Worm (Caenorhabditis elegans) whole organism, L4/young adult: ENCODE data around the gene math-48.

Experiments
- W03F9.2 ChIP-seq: fragments of 150-350 bp; optimal IDR thresholded peaks from 2 replicates; lab custom pipeline; 2014; ENCODE audit warnings: missing biosample characterization, missing genetic modification characterization
- dao-5 ChIP-seq: sonication (generic microtip); optimal IDR thresholded peaks from 2 replicates; lab custom pipeline; 2016; ENCODE audit warnings: missing genotype, missing genetic modification characterization, moderate library complexity, missing compliant biosample characterization
- him-1 ChIP-seq: sonication (generic microtip); optimal IDR thresholded peaks from 2 replicates; lab custom pipeline; 2016; ENCODE audit warnings: missing genotype, missing genetic modification reagents, missing genetic modification characterization, missing compliant biosample characterization

math-48 gene

DNA sequence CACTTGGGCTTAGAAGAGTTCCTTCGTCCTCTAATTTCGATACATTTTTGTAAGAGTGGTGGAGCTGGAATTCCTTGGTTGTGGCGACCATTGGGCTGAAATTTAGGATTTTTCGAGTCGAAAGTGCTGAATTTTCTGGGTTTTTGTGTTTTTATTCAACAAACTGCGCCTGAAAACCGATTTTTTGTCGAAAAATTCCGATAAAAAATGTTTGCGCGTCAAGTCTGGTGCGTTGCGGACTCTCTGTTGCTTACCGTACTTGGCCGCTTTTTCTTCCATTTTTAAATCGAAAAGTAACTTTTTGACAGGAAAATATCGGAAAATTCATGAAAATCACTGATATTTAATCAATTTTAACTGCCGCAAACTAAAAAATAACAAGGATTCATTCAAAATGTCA is 28.5 kb downstream of the math-48 start, which contains the start of gene bath-4:
bath-4 (minus strand) TSS at position 101 of the 400 bp plus-strand sequence.
- TF ChIP-seq him-1 (tag; lab: Kevin White, UChicago) (no peak), dao-5 (tag; lab: Kevin White, UChicago) (no peak), W03F9.2 (no peak)

DNA sequence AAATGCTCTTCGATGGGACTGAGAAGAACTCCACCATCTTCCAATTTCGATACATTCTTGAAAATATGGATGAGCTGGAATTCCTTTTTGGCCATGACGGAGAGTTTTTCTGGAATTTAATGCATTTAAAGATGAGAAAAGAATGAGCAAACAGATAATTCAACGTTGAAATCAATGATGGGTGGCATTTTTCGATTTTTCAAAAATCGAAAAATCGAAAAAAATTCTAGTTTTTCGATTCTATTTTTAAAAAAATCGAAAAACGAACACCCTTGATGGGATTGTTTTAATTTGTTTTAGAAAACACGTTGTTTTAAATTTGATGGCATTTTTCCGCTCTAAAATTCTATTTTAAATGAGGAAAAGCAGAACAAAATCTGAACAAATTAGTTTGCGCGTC is 33.6 kb downstream of the math-48 start, which contains the start of gene math-31:
math-31 (minus strand) TSS at position 101 of the 400 bp plus-strand sequence.
- no peak for TF ChIP-seq dao-5 (tag; lab: Kevin White, UChicago)
- no peak for TF ChIP-seq W03F9.2
- no peak for TF ChIP-seq him-1 (tag; lab: Kevin White, UChicago)

ce11 chrII:1905104-1905503 is 41.2 kb downstream of the math-48 start, which contains the start of gene math-22:
Gene math-22 (plus strand): TSS chrII:1905404.
- no peak for TF ChIP-seq dao-5 (tag; lab: Kevin White, UChicago)
- TF ChIP-seq W03F9.2 = no peak
- no peak for TF ChIP-seq him-1 (tag; lab: Kevin White, UChicago)

DNA sequence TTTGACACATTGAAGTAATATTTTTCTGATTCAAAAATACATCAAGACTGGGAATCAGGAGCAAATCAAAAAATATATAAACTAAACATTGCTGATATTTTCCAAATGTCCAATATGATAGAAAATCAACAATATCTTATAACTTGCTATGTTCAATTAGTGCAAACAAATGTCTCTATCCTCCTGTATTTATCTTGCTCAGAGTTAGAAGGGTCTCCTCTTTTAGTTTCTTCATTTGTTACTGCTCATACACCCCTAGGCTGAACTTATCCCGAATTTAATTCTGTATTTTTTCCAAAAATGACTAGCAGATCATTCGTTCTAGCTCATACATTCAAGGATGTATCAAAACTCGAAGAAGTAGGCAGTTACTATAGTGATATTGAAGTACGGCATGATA is 44.3 kb downstream of the math-48 start, which contains the start of gene math-23:
math-23 (plus strand) TSS at position 301 of the 400 bp plus-strand sequence.
- TF ChIP-seq W03F9.2 = no peak
- TF ChIP-seq him-1 (tag; lab: Kevin White, UChicago) = no peak
- TF ChIP-seq dao-5 (tag; lab: Kevin White, UChicago) = no peak

DNA sequence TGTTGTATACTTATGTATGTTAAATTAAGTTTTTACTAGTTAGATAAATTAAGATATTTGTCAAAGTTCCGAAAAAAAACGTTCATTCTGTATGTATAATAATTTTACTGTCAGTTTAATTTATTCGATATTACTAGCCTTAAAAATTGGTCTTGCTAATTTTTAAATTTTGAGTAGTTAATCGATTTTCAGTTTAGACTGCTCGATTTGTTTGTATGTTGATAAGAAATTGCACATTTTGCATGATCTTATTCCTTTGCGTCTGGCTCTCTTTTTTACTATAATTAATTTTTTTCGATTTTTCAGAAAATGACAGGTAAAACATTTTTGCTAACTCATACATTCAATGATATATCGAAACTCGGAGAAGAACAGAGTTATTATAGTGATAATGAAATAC is 46.4 kb downstream of the math-48 start, which contains the start of gene math-24:
math-24 (plus strand) TSS at position 301 of the 400 bp plus-strand sequence.
- TF ChIP-seq W03F9.2 (no peak), him-1 (tag; lab: Kevin White, UChicago) (no peak)

DNA sequence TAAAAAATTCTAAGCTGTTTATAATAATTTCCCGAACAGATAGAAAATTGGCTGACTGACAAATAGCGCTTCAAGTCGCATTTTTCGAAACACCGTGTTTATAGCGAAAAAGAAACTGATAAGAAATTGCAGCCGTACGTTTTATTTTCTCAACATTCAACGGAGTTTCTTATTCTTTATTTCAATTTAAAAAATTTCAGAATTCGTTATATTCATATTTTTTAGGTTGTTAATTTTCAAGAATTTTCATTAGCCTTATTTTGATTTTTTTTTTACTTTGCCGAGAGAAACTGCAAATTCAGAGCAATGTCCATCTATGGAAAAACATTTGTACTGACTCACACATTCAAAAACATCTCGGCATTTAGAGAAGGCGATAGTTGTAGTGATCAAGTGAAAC is 48.4 kb downstream of the math-48 start, which contains the start of gene C46F9.6:
C46F9.6 (plus strand) TSS at position 301 of the 400 bp plus-strand sequence.
- TF ChIP-seq dao-5 (tag; lab: Kevin White, UChicago) (no peak), him-1 (tag; lab: Kevin White, UChicago) (no peak), W03F9.2 (no peak)

DNA sequence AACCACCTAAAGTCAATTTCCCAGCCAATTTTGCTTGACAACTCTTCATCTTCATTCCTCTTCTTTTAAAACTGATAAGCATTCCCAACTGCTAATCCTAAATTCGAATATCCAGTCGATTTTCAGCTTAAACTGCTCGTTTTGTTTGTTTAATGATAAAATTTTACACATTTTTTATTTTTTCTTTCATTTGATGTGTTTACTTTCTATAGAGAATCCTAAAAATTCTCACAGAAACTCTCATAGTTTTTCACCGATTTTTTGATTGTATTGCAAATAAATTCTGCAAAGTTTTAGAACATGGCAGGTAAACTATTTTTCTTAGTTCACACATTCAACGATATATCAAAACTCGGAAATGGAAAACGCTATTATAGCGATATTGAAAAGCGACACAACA is 50.6 kb downstream of the math-48 start, which contains the start of gene math-25:
math-25 (plus strand) TSS at position 301 of the 400 bp plus-strand sequence.
- no peak for TF ChIP-seq W03F9.2
- no peak for TF ChIP-seq him-1 (tag; lab: Kevin White, UChicago)
- TF ChIP-seq dao-5 (tag; lab: Kevin White, UChicago) = no peak
